Worm (Caenorhabditis elegans) whole organism, early embryonic: ENCODE measurements around the gene pho-7.

Experiments
- B0310.2 ChIP-seq: sonication (generic microtip); optimal IDR thresholded peaks from 2 replicates; lab custom pipeline; 2016; ENCODE audit warnings: mild to moderate bottlenecking, missing genetic modification characterization, missing compliant biosample characterization
- ama-1 ChIP-seq: fragments of 150-350 bp; optimal IDR thresholded peaks from 2 replicates; lab custom pipeline; 2014
- ets-7 ChIP-seq: sonication (generic microtip); optimal IDR thresholded peaks from 2 replicates; lab custom pipeline; 2016; ENCODE audit warnings: missing genotype, missing genetic modification characterization, missing compliant biosample characterization
- hnd-1 ChIP-seq: sonication (generic microtip); optimal IDR thresholded peaks from 2 replicates; lab custom pipeline; 2016; ENCODE audit warnings: missing genetic modification characterization, missing compliant biosample characterization

DNA sequence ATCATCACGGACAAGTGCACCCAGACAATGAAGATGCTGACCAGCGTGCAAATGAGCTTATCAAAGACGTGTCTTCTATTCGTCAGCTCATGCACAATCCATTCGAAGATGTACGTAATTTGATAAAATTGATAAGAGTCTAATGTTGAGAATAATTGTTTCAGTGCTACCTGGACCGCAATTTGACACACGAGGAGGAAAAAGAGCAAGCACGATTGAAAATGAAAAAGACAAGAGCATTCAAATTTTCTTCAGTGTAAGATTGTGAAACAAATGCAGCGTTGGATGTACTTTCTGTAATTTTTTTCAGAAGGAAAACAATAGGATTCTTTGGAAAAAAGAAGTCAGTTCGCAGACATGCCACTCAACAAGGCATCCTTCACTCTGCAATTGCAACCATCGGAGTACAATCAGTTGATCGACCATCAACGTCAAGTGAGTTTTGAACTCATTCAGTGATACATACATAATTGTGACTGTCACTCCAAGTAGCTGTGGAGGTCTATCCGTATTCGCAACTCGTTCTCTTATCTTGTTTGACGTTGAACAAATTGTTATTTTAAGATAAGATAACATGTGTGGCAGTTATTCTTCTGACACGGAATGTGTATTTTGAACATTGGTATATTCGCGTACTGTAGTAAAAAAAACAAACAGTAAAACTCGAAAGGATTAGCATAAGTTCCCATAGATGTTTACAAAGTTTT is 16.0 kb upstream of the pho-7 start:
- TF ChIP-seq ama-1 (lab: Kevin White, UChicago) (no peak), hnd-1 (no peak), B0310.2 (tag; lab: Kevin White, UChicago) (no peak), ets-7 (tag; lab: Kevin White, UChicago) (no peak)
